Fruit fly (Drosophila melanogaster) S2 (cell line): ENCODE measurements around the gene CG1722.

Source experiments
- CG8478 ChIP-seq: fragments of >200 bp; optimal IDR thresholded peaks from 2 replicates; lab custom pipeline; 2018
- CTCF ChIP-seq, 2 experiments: fragments of >200 bp; optimal IDR thresholded peaks; 2 replicates each; lab custom pipeline; 2018

CG1722 gene

DNA sequence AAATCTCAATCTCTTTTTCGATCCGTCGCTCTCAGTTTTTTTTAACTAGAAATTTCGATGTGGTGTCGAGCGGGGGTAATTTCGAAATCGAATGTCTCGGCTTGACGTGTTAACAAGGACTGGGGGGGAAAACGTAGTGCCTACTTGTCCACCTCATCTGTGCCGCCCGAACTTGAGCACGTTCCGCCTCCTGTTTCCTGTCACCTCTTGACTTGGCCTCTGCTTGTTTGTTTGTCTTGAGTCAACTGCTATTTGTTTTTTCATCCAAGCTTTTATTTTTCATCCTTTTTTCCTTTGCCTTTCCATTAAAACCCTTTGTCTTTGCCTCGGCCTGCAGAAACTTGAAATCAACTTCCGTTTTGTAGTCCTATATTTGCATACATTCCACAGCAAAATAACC lies at the start of gene CG1722:
Gene CG1722, minus strand, starts transcription at position 101 of the 400 bp plus-strand sequence.
- TF ChIP-seq CG8478 (lab: Kevin White, UChicago) (no peak), CTCF (optimal IDR thresholded peaks at IDR 0.05; lab: Kevin White, UChicago) (no peak)

DNA sequence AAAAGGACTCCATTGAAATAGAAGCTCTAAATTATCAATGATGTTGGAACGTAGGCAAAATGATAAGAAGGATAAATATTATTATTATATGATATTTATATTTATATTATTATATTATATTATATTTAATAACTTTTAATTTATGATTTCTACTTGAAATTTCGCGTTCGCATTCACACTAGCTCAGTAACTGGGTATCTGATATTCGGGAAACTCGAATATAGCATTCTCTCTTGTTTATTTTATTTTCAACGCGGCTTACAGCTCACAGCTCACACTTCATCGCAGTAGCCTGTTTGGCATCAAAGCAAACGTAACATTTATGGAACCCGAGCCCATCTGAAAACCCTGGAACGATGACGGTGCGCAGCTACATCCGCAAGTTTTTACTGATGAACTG lies 34.1 kb upstream of the CG1722 start, which contains the start of gene CG1494:
Gene CG1494, plus strand, starts transcription at position 301 of the 400 bp plus-strand sequence.
- TF ChIP-seq CTCF (optimal IDR thresholded peaks at IDR 0.05; lab: Kevin White, UChicago) (no peak), CG8478 (lab: Kevin White, UChicago) (no peak)

DNA sequence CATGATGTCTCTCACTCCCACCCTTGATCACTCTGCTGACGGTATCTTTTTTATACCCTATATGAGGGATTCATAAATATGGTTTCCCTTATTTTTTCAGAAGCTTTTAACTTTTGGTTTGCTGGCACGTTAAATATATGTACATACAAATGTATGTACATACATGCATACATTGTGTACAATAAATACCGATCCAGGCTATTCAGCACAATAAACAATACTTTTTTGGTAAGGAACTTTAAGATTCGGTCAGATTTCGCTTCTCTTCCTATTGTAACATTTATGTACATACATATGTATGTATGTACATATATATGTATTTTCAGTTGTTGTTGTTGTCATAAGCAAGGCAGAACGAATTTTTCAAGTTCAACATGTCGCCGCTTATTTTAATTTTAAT lies 31.1 kb upstream of the CG1722 start:
- no peak for TF ChIP-seq CTCF (optimal IDR thresholded peaks at IDR 0.05; lab: Kevin White, UChicago)
- TF ChIP-seq CG8478 (lab: Kevin White, UChicago), result no peak

DNA sequence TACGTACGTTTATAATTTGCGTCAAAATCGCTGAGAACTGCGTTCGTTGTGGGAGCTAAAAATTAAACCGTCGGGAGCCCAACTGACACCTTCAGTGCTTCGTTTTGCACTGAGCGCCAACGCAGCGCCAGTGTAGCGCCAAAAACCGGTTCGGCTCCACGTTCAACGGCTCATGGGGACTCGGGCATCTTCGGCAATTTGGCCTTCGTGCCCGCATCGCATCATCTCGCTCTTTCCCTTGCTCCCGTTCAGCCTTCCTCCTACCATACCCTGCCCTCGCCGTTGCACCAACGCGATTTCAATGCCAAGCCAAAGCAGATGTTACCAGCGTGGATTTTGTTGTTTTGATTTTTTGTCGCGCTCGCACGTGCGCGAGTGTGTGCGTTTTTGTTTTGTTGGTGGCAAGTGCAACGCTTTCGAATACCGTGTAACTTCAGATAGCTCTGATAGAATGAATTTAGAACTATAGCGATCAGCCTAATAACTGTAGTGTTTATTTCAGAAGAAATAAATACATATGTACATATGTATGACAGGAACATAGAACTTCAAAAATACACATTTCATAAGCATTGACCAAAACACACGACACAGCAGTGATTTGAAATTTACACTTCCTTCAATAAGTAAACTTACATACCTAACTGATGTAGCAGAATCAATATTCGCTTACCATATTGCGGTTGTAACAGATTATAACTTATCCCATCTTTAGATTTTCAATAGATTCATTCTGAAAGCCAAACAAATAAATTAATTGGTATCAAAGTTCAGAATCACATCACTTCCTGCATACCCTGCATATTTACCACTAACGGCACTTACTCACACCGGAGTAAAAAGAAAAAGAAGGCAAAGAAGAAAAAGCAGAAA lies 30.3 kb upstream of the CG1722 start, which contains the start of gene Mnr:
Gene Mnr, minus strand, starts transcription at position 133 of the 873 bp plus-strand sequence.
- peak; percentile 23 for TF ChIP-seq CG8478 (lab: Kevin White, UChicago)
- TF ChIP-seq CTCF (optimal IDR thresholded peaks at IDR 0.05; lab: Kevin White, UChicago), result no peak

DNA sequence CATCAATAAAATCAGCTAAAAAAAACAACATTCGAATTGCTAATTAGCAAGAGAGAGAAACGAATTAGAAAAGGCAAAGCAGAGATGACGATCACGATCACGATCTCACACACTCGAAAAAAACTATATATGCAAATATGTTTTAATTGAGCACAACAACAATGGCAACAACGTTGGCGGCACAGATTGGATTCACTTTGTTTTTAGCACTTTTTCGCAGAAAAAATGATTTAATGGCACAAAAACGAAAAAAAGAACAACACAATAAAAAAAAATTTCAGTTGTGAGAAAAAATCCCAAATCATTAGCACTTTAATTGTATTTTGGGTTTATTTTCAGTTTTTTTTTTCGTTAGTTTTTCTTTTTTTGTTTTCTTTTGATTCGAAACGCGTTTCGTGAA lies 29.7 kb upstream of the CG1722 start:
- TF ChIP-seq CG8478 (lab: Kevin White, UChicago) (no peak), CTCF (optimal IDR thresholded peaks at IDR 0.05; lab: Kevin White, UChicago) (no peak)

DNA sequence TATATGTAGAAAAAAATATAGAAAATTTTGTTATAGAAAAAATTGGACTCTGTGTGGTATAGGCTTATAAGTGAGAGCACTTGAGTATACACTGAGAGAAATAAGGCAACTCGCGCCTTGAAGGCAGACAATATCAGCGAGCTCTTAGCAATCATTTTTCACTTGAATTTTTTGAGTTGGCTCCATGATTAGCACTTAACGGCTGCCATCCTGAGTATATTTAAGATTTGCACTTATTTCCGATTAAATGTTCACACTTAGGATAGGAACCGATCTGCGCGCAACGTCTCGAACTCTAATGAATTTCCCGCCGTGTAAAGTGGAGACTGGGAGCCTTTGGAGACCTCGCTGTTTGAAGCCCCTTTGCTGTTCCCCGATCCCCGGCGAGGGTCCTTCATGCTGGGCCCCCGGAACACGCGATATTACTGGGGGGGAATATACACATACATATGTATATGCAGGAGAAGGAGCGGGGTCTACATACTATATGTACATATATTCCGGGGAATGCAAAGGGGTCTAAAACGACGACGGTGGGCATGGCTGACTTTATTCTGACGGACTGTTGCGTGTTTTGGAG lies 28.5 kb upstream of the CG1722 start:
- no peak for TF ChIP-seq CTCF (optimal IDR thresholded peaks at IDR 0.05; lab: Kevin White, UChicago)
- no peak for TF ChIP-seq CG8478 (lab: Kevin White, UChicago)

DNA sequence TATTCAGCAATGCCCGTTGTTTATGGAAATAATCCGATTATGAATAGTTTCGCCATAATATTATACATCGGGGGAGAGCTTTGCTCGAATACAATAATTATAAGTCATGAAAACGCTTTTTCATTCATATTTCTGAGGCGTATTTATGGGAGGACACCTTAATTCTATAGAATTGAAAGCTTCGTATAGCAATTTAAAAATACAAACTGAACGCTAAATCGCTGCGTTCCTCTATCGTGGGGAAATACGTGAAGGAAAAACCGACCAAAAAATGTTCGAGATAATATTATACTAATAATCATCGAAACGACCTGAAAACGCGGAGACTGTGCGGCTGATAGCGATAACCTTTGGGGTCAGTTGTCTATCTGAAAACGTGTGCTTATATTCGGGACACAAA lies 25.5 kb upstream of the CG1722 start:
- TF ChIP-seq CTCF (optimal IDR thresholded peaks at IDR 0.05; lab: Kevin White, UChicago), result no peak
- no peak for TF ChIP-seq CG8478 (lab: Kevin White, UChicago)

DNA sequence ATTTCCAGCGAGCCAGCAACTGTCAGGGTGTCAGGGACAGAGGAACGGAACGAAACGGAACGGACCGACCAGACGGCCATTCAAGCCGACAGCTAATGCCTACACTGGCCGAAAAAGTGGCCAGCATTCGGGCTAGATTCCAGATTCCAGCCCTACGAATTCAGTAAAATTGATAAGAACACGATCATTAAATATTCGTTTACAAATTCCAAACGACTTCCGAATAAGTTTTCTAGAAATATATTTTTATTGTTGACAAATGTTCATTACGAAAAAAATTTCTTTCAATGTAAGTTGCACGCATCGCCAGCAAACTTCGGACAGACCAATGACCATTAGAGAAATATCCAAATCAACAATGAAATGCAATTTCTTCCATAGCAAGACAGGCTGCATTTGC lies 14.4 kb upstream of the CG1722 start:
- TF ChIP-seq CG8478 (lab: Kevin White, UChicago), result no peak

DNA sequence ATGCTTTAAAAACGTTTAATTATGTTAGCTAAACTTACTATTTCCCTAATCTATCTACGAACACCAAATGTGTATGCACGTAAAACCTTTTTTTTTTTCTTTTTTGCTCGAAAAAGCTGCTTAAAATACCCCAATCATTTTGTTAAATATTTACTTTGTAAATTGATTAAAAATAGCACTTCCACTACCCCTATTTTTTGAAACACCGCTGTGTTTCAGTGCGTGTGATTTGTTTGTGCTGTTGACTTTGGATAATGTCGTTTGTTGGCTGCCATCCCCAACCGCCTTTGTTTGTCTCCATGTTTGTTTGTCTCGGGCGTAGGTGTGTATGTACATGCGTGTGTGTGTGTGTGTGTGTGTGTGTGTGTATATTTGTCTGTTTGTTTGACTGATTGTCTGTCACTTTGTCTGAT lies 9.1 kb downstream of the CG1722 start:
- TF ChIP-seq CTCF (optimal IDR thresholded peaks at IDR 0.05; lab: Kevin White, UChicago), result no peak
- TF ChIP-seq CG8478 (lab: Kevin White, UChicago), result no peak

DNA sequence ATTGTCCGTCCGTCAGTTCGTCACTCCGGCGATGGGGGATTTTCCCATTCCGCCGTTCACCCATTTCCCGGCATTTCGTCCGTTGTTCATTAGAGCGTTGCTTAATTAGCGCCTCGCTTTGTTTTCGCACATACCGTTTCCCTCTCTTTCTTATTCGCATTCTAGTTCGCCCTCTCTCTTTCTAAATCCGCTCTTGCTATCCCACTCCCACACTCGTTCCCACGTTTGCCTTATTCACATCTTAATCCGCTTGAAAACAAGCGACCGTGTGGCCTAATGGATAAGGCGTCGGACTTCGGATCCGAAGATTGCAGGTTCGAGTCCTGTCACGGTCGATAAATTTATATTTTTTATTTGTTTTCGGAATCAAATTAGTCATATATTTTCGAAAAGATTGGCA lies 19.1 kb downstream of the CG1722 start:
- no peak for TF ChIP-seq CTCF (optimal IDR thresholded peaks at IDR 0.05; lab: Kevin White, UChicago)
- no peak for TF ChIP-seq CG8478 (lab: Kevin White, UChicago)

DNA sequence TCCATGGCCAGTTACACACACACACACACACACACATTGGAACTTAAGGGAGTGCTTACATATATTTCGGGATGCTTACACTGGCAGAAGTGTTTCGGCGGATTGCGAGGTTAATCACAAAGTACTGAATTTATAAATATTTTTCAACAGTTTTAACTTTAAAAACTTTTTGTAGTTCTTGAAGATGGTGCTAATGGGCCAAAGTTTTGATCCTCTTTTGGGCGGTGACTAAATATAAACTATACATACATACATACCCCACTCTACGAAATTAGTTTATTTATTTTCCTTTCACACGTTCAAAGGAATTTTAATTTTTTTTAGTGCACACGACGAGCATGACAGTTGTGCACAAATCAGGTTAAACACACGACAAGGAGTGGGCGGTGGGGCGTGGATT lies 24.6 kb downstream of the CG1722 start:
- TF ChIP-seq CG8478 (lab: Kevin White, UChicago), result no peak
- TF ChIP-seq CTCF (optimal IDR thresholded peaks at IDR 0.05; lab: Kevin White, UChicago), result no peak

DNA sequence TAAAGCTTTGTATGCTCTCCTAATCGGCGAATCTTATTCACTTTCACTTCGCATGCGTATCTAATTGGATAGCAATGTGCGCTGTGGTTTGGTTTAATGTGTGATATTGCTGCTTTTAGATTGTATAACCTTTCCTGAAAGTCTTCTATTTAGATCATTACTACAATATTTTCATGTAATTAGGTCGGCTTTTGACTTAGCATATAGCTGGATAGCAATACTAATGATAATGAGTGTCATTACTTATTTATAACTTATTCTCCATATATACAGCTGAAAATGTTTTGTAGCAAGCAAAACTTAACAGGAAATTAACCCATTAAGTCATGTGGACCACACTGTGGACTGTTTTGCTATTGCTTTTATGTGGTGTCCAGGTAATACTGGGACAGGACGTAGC lies 33.4 kb downstream of the CG1722 start, which contains the start of gene CG32523:
Gene CG32523, plus strand, starts transcription at position 301 of the 400 bp plus-strand sequence.
- TF ChIP-seq CG8478 (lab: Kevin White, UChicago) (no peak), CTCF (optimal IDR thresholded peaks at IDR 0.05; lab: Kevin White, UChicago) (no peak)

DNA sequence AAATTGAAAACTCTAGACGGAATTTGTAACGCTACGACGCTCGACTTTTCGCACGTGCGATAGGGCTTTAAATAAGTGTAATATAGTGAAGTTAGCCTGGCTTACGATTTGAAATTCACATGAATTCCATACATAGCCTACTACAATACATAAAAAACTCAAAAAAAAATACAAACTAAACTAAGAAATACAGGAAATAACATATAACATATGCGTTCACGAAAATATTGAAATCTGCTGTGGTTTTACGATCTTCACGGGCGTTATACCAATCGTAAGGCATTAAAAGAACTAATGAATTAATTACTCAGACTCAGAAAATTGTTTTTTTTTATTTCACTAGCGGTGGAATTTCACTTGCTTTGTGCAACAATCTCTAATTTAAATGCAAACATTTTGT lies 47.7 kb downstream of the CG1722 start, which contains the start of gene CG1724:
Gene CG1724, minus strand, starts transcription at position 101 of the 400 bp plus-strand sequence.
- TF ChIP-seq CTCF (optimal IDR thresholded peaks at IDR 0.05; lab: Kevin White, UChicago), result no peak
- no peak for TF ChIP-seq CG8478 (lab: Kevin White, UChicago)
